In the genomic region with DNA sequence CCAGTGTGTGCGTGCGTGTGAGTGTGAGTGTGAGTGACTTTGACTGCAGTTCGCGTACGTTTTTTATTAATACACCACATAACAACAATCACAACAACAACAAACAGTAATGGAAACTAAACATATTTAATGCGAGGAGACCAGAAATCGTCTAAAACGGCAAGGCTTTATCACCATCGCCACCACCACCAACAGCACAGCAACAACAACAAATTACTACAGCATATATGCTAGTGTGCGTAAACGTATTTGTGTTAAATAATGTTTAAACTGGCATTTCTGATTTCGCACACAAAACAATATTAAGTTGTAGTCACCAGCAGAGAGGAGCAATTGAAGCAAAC, we compare ENCODE assay signal across 1 fruit fly cellular context.
TF ChIP-seq lines count a peak whose summit lies in the region.

No protein-coding gene starts in this region.

TF ChIP-seq in whole organism, embryonic, 481 proteins besides CTCF, POLR2A, EP300 and RAD21 (continued from another document):
- TF ChIP-seq Oli (tag; optimal IDR thresholded peaks at IDR 0.05; lab: Kevin White, UChicago) (no peak), CG1603 (tag; optimal IDR thresholded peaks at IDR 0.05; lab: Kevin White, UChicago) (no peak), CG7839 (tag; optimal IDR thresholded peaks at IDR 0.05; lab: Kevin White, UChicago) (no peak), CG15479 (GFP tag; optimal IDR thresholded peaks at IDR 0.05; lab: Kevin White, UChicago) (no peak), CG33557 (GFP tag; optimal IDR thresholded peaks at IDR 0.05; lab: Kevin White, UChicago) (no peak), Aef1 (GFP tag; IDR thresholded peaks at IDR 0.05; lab: Robert Waterston, UW) (no peak), CG14710 (tag; optimal IDR thresholded peaks at IDR 0.05; lab: Kevin White, UChicago) (no peak), Usf (GFP tag; optimal IDR thresholded peaks at IDR 0.05; lab: Kevin White, UChicago) (no peak), lmd (GFP tag; IDR thresholded peaks at IDR 0.05; lab: Robert Waterston, UW) (no peak), CG4854 (GFP tag; optimal IDR thresholded peaks at IDR 0.05; lab: Kevin White, UChicago) (no peak), CG10959 (GFP tag; IDR thresholded peaks at IDR 0.05; lab: Robert Waterston, UW) (no peak), CG8924 (tag; optimal IDR thresholded peaks at IDR 0.05; lab: Kevin White, UChicago) (peak; percentile 49), ab (GFP tag; optimal IDR thresholded peaks at IDR 0.05; lab: Kevin White, UChicago) (no peak), CG6272 (GFP tag; IDR thresholded peaks at IDR 0.05; lab: Robert Waterston, UW) (no peak), zen2 (GFP tag; IDR thresholded peaks at IDR 0.05; lab: Robert Waterston, UW; ENCODE audit: partially characterized antibody) (no peak), CG10979 (tag; optimal IDR thresholded peaks at IDR 0.05; lab: Kevin White, UChicago) (no peak), Nf-YA (GFP tag; IDR thresholded peaks at IDR 0.05; lab: Robert Waterston, UW) (no peak)
